Worm (Caenorhabditis elegans): Measurements from ENCODE around the gene cyp-33C12.

Gene cyp-33C12

DNA sequence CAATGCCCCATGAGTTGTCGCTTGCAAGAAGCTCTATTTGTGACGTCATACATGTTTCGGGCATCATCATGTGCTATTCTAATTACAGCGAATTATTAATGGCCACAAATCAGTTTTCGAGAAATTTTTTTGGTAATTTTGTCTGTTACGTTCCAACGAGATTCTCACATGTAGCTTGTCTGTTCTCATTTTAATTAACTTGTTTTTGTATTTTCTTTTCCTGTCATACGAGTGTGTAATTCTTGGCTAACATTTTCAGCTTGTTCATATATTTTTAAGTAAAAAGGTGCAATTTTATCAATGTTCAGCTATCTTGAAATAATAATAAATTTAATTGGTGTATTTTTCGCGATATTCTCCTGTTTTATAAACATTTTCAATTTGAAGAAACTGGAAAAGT is 49.0 kb downstream of the cyp-33C12 start, which contains the start of gene srbc-21:
srbc-21 (plus strand) TSS at position 301 of the 400 bp plus-strand sequence.
- no peak for TF ChIP-seq nhr-129 (tag; optimal IDR thresholded peaks at IDR 0.05)
- TF ChIP-seq R02D3.7 (tag; optimal IDR thresholded peaks at IDR 0.05) = no peak
- TF ChIP-seq Y55F3AM.14 (GFP tag; optimal IDR thresholded peaks at IDR 0.05) = no peak
- TF ChIP-seq unc-39 (tag; optimal IDR thresholded peaks at IDR 0.05) = no peak
- TF ChIP-seq peb-1 (tag; optimal IDR thresholded peaks at IDR 0.05) = no peak
- TF ChIP-seq ztf-1 (GFP tag; conservative IDR thresholded peaks at IDR 0.05) = no peak

DNA sequence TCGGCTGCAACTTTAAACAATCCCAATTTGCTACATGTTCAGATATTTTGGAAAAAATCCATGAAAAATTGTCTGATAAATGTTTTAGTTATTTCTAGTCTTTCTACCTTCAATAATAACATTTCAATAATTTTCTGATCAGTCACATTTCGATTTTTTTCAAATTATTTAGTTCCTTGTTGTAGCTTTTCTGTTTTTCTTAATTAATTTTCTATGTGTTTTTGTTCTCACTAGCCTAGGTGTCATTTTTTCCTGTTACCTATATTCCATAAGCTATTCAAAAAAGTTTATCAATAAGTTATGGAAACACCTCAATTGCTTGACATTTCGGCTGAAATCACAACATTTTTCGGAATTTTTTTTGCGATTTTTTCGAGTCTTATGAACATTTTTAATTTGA is 50.9 kb downstream of the cyp-33C12 start, which contains the start of gene srbc-23:
srbc-23 (plus strand) TSS at position 301 of the 400 bp plus-strand sequence.
- TF ChIP-seq nhr-12 (tag; optimal IDR thresholded peaks at IDR 0.05) (no peak), lsy-2 (tag; optimal IDR thresholded peaks at IDR 0.05) (no peak), elt-3 (tag; optimal IDR thresholded peaks at IDR 0.05) (no peak), mdl-1 (tag; optimal IDR thresholded peaks at IDR 0.05) (no peak), crh-2 (tag; optimal IDR thresholded peaks at IDR 0.05) (no peak), nhr-23 (tag; optimal IDR thresholded peaks at IDR 0.05) (no peak), unc-55 (GFP tag; optimal IDR thresholded peaks at IDR 0.05) (no peak), lin-13 (GFP tag; optimal IDR thresholded peaks at IDR 0.05) (no peak), nhr-6 (tag; optimal IDR thresholded peaks at IDR 0.05) (no peak)

DNA sequence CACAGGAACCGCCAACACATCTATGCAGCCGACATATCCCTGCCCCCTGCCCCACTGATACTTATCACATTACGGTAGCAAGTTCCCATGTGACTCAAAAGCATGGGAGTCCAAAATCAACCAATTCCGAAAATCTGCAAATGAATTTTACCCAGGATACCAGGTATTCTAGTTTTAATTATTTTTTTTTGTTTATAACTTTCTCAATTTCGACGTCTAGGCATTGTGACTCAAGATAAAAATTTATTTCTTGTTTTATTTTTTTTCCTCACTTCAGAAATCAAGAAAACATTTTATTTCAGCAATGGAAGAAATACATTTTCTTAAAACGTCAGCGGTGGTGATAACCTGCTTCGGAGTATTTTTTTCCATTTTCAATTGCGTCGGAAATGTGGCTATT is 52.7 kb downstream of the cyp-33C12 start, which contains the start of gene srbc-24:
srbc-24 (plus strand) TSS at position 301 of the 400 bp plus-strand sequence.
- TF ChIP-seq unc-39 (tag; optimal IDR thresholded peaks at IDR 0.05) = no peak
- no peak for TF ChIP-seq elt-3 (tag; optimal IDR thresholded peaks at IDR 0.05)
- no peak for TF ChIP-seq unc-62 (GFP tag; optimal IDR thresholded peaks at IDR 0.05)
- TF ChIP-seq Y55F3AM.14 (GFP tag; optimal IDR thresholded peaks at IDR 0.05) = no peak
- TF ChIP-seq blmp-1 (tag; optimal IDR thresholded peaks at IDR 0.05; ENCODE audit: insufficient read depth) = no peak
- TF ChIP-seq nhr-23 (tag; optimal IDR thresholded peaks at IDR 0.05) = no peak
- no peak for TF ChIP-seq crh-2 (tag; optimal IDR thresholded peaks at IDR 0.05)
- no peak for TF ChIP-seq sma-9 (GFP tag; optimal IDR thresholded peaks at IDR 0.05)
- TF ChIP-seq sma-9 (tag; optimal IDR thresholded peaks at IDR 0.05) = no peak
- TF ChIP-seq C34F6.9 (tag; optimal IDR thresholded peaks at IDR 0.05) = no peak
- no peak for TF ChIP-seq zag-1 (tag; optimal IDR thresholded peaks at IDR 0.05)
- no peak for TF ChIP-seq snpc-4 (tag; optimal IDR thresholded peaks at IDR 0.05)
- TF ChIP-seq ZK546.5 (tag; optimal IDR thresholded peaks at IDR 0.05) = no peak
- no peak for TF ChIP-seq nhr-25 (tag; optimal IDR thresholded peaks at IDR 0.05)
- TF ChIP-seq lin-13 (GFP tag; optimal IDR thresholded peaks at IDR 0.05) = no peak
- TF ChIP-seq nhr-12 (tag; optimal IDR thresholded peaks at IDR 0.05) = no peak
- no peak for TF ChIP-seq sma-3 (GFP tag; optimal IDR thresholded peaks at IDR 0.05)
